Worm (Caenorhabditis elegans) whole organism, L1 larva: ENCODE measurements around the gene F49F1.14.

ENCODE experiments used
- blmp-1 ChIP-seq: fragments of 150-350 bp; optimal IDR thresholded peaks from 2 replicates; lab custom pipeline; 2014; ENCODE audit warnings: missing biosample characterization, missing genetic modification characterization
- dpl-1 ChIP-seq, 3 experiments: fragments of 150-350 bp in 2 of 3; sonication (generic microtip) in 1 of 3; optimal IDR thresholded peaks; 2 replicates each; lab custom pipeline; 2014 to 2017; ENCODE audit warnings: missing biosample characterization in 3 of 3, missing genetic modification characterization in 3 of 3, missing genetic modification reagents in 3 of 3
- egl-27 ChIP-seq, 2 experiments: fragments of 150-350 bp in 1 of 2; sonication (generic microtip); optimal IDR thresholded peaks; 3 replicates each; lab custom pipeline; 2017 to 2018; ENCODE audit warnings: missing biosample characterization in 2 of 2, missing genetic modification characterization in 2 of 2, missing genetic modification reagents in 2 of 2
- elt-2 ChIP-seq: sonication (generic microtip); optimal IDR thresholded peaks from 2 replicates; lab custom pipeline; 2016; ENCODE audit warnings: missing genetic modification characterization, mild to moderate bottlenecking, inconsistent platforms, missing compliant biosample characterization, missing genetic modification reagents
- elt-3 ChIP-seq, 6 experiments: fragments of 150-350 bp in 1 of 6; sonication (generic microtip); optimal IDR thresholded peaks; 2 replicates each; lab custom pipeline; 2017 to 2018; ENCODE audit warnings: missing biosample characterization in 6 of 6, missing genetic modification characterization in 6 of 6, inconsistent platforms in 1 of 6
- jun-1 ChIP-seq: fragments of 150-350 bp; optimal IDR thresholded peaks from 2 replicates; lab custom pipeline; 2014; ENCODE audit warnings: missing biosample characterization, missing genetic modification reagents, missing genetic modification characterization
- lin-15B ChIP-seq: fragments of 150-350 bp; sonication (generic microtip); optimal IDR thresholded peaks from 3 replicates; lab custom pipeline; 2014; ENCODE audit warnings: missing biosample characterization, missing genetic modification characterization
- lin-35 ChIP-seq, 2 experiments: fragments of 150-350 bp; optimal IDR thresholded peaks; 2 replicates each; lab custom pipeline; 2014; ENCODE audit warnings: missing biosample characterization in 2 of 2, missing genetic modification characterization in 2 of 2, missing genetic modification reagents in 2 of 2
- nhr-19 ChIP-seq: fragments of 200-800 bp; sonication (Bioruptor generic); conservative IDR thresholded peaks from 2 replicates; pipeline ENCODE4 v1.3.6; 2022; ENCODE audit warnings: missing genetic modification characterization, missing compliant biosample characterization
- nhr-76 ChIP-seq: sonication (generic microtip); optimal IDR thresholded peaks from 2 replicates; lab custom pipeline; 2017; ENCODE audit warnings: missing biosample characterization, missing genetic modification characterization
- xbp-1 ChIP-seq: sonication (generic microtip); optimal IDR thresholded peaks from 2 replicates; lab custom pipeline; 2016; ENCODE audit warnings: missing genetic modification characterization, missing compliant biosample characterization

DNA sequence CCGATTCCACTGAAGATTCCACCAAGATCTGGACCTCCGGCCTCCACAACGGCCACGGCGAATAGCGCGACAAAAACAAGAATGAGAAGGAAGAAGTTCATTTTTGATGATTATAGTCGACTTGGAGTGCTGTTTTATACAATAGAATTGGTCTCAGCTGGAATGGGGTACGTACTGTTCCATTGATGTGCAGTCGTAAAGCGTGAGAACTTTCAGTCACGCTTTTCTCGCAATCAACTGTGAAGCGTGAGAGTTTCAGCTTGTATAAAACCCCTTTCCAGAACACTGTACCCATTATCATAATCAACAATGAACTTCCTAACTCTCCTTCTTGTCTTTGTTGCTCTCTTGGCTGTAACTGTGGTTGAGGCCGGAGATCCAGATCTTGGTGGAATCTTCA lies 3.3 kb upstream of the F49F1.14 start, which contains the start of the genes F49F1.4 and F49F1.2:
- no peak for TF ChIP-seq nhr-76 (tag; lab: Kevin White, UChicago)
- TF ChIP-seq xbp-1 (tag; lab: Kevin White, UChicago): no peak
- TF ChIP-seq jun-1 (tag; lab: Kevin White, UChicago): no peak
- TF ChIP-seq lin-35 (GFP tag; optimal IDR thresholded peaks at IDR 0.05; lab: Kevin White, UChicago): no peak
- TF ChIP-seq blmp-1 (tag; lab: Kevin White, UChicago): no peak
- no peak for TF ChIP-seq elt-2 (tag; lab: Kevin White, UChicago)
- no peak for TF ChIP-seq nhr-19 (GFP tag; lab: Robert Waterston, UW)
- TF ChIP-seq elt-3 (tag; optimal IDR thresholded peaks at IDR 0.05; lab: Kevin White, UChicago): no peak
- TF ChIP-seq lin-15B (tag; lab: Kevin White, UChicago): no peak
- no peak for TF ChIP-seq egl-27 (tag; optimal IDR thresholded peaks at IDR 0.05; lab: Kevin White, UChicago)
- TF ChIP-seq dpl-1 (GFP tag; optimal IDR thresholded peaks at IDR 0.05; lab: Kevin White, UChicago): no peak
